Worm (Caenorhabditis elegans): ENCODE measurements around the gene atg-10.

DNA sequence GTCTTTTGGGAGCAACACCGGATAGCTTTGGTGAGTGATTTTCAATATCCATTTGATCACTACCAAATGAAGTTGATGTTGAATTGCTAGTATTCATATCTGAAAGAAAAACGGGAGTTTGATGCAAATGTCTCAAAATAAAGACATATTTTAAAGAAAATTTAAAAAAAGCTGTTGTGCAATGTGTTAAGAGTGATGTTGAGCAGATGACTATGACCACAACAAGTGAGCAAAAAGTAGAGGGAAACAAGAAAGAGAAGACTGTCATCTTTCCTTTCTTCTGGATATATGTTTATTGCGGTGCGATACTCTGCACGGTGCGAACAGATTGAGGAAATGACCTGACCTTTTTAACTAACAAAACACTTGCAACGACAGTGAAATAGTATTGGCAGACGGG lies 35.5 kb upstream of the atg-10 start, which contains the start of gene T22C8.4:
- no peak for TF ChIP-seq ama-1 (optimal IDR thresholded peaks at IDR 0.05)
- TF ChIP-seq nhr-76 (tag; optimal IDR thresholded peaks at IDR 0.05), result no peak
- no peak for TF ChIP-seq zag-1 (tag; optimal IDR thresholded peaks at IDR 0.05)
- no peak for TF ChIP-seq fkh-10 (GFP tag; optimal IDR thresholded peaks at IDR 0.05)
- no peak for TF ChIP-seq mep-1 (tag; optimal IDR thresholded peaks at IDR 0.05)
- no peak for TF ChIP-seq aha-1 (tag; optimal IDR thresholded peaks at IDR 0.05)
- TF ChIP-seq unc-62 (GFP tag; optimal IDR thresholded peaks at IDR 0.05), result no peak
- TF ChIP-seq ceh-82 (tag; optimal IDR thresholded peaks at IDR 0.05), result no peak
- no peak for TF ChIP-seq nhr-237 (tag; optimal IDR thresholded peaks at IDR 0.05)
- no peak for TF ChIP-seq pqm-1 (tag; optimal IDR thresholded peaks at IDR 0.05)
- no peak for TF ChIP-seq lin-13 (GFP tag; optimal IDR thresholded peaks at IDR 0.05)
- TF ChIP-seq sup-37 (GFP tag; optimal IDR thresholded peaks at IDR 0.05), result no peak

Measured in whole organism, L1 larva.